Worm (Caenorhabditis elegans): ENCODE data around the gene wip-1.

DNA sequence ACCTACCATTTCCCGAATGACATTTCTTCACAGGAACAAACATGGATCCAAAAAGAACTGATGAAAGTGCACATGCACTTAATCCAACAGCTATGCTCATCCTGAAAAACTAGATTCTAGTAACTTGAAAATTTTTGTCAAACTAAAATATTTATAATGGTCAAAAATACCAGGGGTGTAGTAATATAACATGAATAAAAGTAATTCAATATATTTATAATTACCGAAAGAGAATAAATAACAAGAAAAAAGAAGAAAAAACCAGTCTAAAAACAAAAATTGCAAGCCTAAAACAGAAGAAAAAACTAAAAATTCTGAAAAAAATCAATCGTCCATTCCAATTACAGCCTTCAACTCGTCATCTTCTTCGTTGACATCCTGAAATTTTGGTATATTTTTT is 13.8 kb upstream of the wip-1 start, which contains the start of gene R144.6:
- no peak for TF ChIP-seq ztf-16 (tag; optimal IDR thresholded peaks at IDR 0.05)
- TF ChIP-seq fax-1 (tag; optimal IDR thresholded peaks at IDR 0.05), result no peak
- no peak for TF ChIP-seq ama-1 (optimal IDR thresholded peaks at IDR 0.05)

All from whole organism, late embryonic.